Worm (Caenorhabditis elegans) whole organism, mixed stage, embryonic: ENCODE data around the gene F37A8.5.

ENCODE experiments used
- M03D4.4 ChIP-seq: sonication (generic microtip); optimal IDR thresholded peaks from 2 replicates; lab custom pipeline; 2017; ENCODE audit warnings: mild to moderate bottlenecking, missing genetic modification characterization, missing compliant biosample characterization
- bed-3 ChIP-seq: fragments of 200-800 bp; sonication (Bioruptor generic); optimal IDR thresholded peaks from 3 replicates; lab custom pipeline; 2018; ENCODE audit warnings: mild to moderate bottlenecking, missing genetic modification characterization, moderate library complexity, missing compliant biosample characterization
- elt-3 ChIP-seq: fragments of 150-350 bp; optimal IDR thresholded peaks from 2 replicates; lab custom pipeline; 2014; ENCODE audit warnings: missing biosample characterization, missing genetic modification characterization
- ham-2 ChIP-seq: fragments of 200-800 bp; sonication (Bioruptor generic); optimal IDR thresholded peaks from 2 replicates; lab custom pipeline; 2018; ENCODE audit warnings: mild to moderate bottlenecking, missing genetic modification characterization, missing compliant biosample characterization
- mep-1 ChIP-seq: fragments of 150-350 bp; optimal IDR thresholded peaks from 2 replicates; lab custom pipeline; 2017; ENCODE audit warnings: missing biosample characterization, missing genetic modification reagents, missing genetic modification characterization, inconsistent platforms
- mls-2 ChIP-seq: sonication (generic microtip); optimal IDR thresholded peaks from 2 replicates; lab custom pipeline; 2016; ENCODE audit warnings: mild to moderate bottlenecking, missing genetic modification characterization, moderate library complexity, missing compliant biosample characterization
- nhr-28 ChIP-seq: fragments of 150-350 bp; optimal IDR thresholded peaks from 2 replicates; lab custom pipeline; 2014; ENCODE audit warnings: missing biosample characterization, missing genetic modification characterization
- pha-4 ChIP-seq: fragments of 150-350 bp; optimal IDR thresholded peaks from 2 replicates; lab custom pipeline; 2018; ENCODE audit warnings: missing biosample characterization, missing genetic modification reagents, missing genetic modification characterization
- unc-120 ChIP-seq: sonication (generic microtip); optimal IDR thresholded peaks from 2 replicates; lab custom pipeline; 2017; ENCODE audit warnings: missing genetic modification characterization, missing compliant biosample characterization; ENCODE audit not compliant: poor library complexity, severe bottlenecking
- unc-62 ChIP-seq: fragments of 150-350 bp; optimal IDR thresholded peaks from 2 replicates; lab custom pipeline; 2014; ENCODE audit warnings: missing biosample characterization, missing genetic modification reagents, missing genetic modification characterization
- zip-8 ChIP-seq: fragments of 150-350 bp; optimal IDR thresholded peaks from 2 replicates; lab custom pipeline; 2014; ENCODE audit warnings: missing biosample characterization, missing genetic modification characterization

DNA sequence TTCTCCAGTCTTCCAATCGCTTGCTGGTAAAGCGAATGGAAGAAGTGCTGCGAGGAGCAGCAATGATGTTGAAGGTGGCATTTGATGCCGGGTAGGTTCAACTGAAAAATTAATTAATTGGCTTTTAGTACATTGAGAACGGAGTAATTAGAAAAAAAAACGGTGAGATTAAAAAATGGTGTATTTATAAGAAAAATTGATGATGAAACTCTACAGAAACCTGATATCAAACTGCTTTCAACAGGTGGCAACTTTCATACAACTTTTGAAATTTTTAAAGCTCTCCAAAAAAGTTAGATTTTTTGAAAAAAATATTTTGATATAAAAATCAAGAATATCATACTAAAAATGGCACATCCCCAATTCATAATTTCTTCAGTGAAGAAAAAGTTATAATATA lies 42.4 kb upstream of the F37A8.5 start, which contains the start of gene pat-3:
- no peak for TF ChIP-seq unc-62 (GFP tag; lab: Kevin White, UChicago)
- no peak for TF ChIP-seq mls-2 (tag; lab: Kevin White, UChicago)
- no peak for TF ChIP-seq pha-4 (tag; lab: Kevin White, UChicago)
- TF ChIP-seq elt-3 (tag; lab: Kevin White, UChicago), result no peak
- TF ChIP-seq unc-120 (tag; lab: Kevin White, UChicago), result no peak
- TF ChIP-seq bed-3 (GFP tag; lab: Kevin White, UChicago), result no peak
- TF ChIP-seq ham-2 (GFP tag; lab: Kevin White, UChicago), result no peak
- TF ChIP-seq zip-8, result no peak
- no peak for TF ChIP-seq nhr-28 (tag; lab: Kevin White, UChicago)
- no peak for TF ChIP-seq M03D4.4 (tag; lab: Kevin White, UChicago)
- no peak for TF ChIP-seq mep-1 (tag; lab: Kevin White, UChicago)
